Worm (Caenorhabditis elegans) whole organism, dauer: ENCODE data around the gene eef-1G.

Experiments used
- unc-62 ChIP-seq: sonication (generic microtip); optimal IDR thresholded peaks from 2 replicates; lab custom pipeline; 2017; ENCODE audit warnings: missing biosample characterization, missing genetic modification reagents, missing genetic modification characterization

The eef-1G gene

DNA sequence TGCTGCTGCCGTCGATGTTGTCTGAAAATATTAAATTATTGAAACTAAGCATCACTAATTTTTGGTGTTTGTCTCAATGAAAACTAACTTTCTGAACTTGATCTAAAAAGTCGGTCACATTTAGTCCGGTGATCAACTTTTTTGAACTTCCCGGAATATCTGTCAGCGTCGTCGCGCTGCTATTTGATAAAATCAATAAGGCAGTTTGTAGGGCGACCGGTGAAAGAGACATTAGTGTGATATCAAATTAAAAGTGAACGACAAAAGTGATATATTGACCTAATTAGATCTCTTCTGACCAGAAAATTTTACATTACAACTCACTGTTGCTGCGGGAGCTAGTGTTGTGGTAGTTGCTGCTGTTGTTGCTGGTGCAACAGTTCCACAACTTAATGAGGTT lies 5.4 kb downstream of the eef-1G start:
- TF ChIP-seq unc-62, result no peak

ce11 chrV:10975091-10975490 lies 9.6 kb downstream of the eef-1G start:
- TF ChIP-seq unc-62, result no peak

DNA sequence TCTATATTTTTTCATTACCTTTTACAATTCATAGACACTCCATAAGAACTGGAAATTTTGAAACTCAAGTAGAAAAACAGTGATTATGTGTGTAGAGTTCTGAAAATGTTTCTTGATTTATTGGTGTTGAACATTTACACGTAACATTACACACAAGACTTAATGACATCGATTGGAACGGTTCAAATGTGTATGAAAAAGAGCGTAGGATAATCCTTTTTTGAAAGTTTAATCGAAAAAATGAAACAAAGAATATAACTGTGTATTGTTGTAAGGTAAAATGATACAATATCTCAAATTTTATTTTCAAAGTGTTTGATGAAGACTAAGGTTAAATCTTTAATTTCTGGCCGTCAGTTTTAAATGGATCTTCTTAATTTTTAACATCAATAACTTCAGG lies 15.6 kb downstream of the eef-1G start, which contains the start of gene fig-1:
Gene fig-1 (minus strand): TSS at position 101 of the 400 bp plus-strand sequence.
- TF ChIP-seq unc-62, result no peak

ce11 chrV:10991789-10992188 lies 26.3 kb downstream of the eef-1G start, which contains the start of gene frpr-9:
Gene frpr-9, plus strand, starts transcription at chrV:10992089.
- TF ChIP-seq unc-62, result no peak

DNA sequence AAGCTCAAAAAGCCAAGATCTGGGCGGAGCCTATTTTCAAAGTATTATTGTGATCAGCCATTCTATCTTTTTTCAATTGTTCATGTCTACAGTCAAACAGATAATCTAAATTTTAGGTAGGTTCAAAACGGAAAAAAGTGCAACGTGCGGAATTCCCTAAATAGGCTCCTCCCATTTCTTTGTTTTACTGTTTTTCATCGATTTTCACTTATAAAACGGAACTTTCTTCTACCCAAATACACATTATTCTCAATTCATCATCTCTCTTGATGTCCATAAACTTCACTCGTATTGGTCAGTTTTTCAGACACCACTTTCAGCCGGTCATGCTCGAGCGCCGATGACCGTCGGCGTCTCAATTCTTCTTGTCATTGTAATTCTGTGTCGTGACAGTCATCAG lies 33.3 kb downstream of the eef-1G start, which contains the start of gene F53B7.7:
Gene F53B7.7 (plus strand): TSS at position 301 of the 400 bp plus-strand sequence.
- no peak for TF ChIP-seq unc-62

- TF ChIP-seq unc-62, result no peak
Measured at ce11 chrV:11000650-11001049, 35.1 kb downstream of the eef-1G start, which contains the start of gene isy-1. Gene isy-1, minus strand, starts transcription at chrV:11000699.

DNA sequence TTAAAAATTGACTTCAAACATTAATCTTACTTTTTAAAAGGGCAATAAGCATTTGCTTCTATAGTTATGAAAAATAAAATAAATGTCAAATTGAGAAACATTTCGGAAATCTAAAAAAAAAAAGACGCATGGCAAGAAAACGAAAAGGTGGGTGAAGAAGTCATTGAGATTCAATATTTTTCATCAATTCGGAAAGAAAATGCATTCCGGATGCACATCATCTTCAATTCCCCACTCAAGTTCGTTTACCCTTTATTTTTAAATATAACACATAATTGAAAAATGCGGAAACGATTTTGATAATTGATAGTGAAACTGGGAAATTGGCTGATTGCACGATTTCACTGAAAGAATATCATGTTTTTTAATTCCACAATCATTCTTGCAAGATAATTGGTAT lies 36.9 kb downstream of the eef-1G start, which contains the start of gene F53B7.4:
Gene F53B7.4 (minus strand): TSS at position 101 of the 400 bp plus-strand sequence.
- TF ChIP-seq unc-62, result no peak

- no peak for TF ChIP-seq unc-62
Measured at ce11 chrV:11004094-11004493, 38.6 kb downstream of the eef-1G start.

DNA sequence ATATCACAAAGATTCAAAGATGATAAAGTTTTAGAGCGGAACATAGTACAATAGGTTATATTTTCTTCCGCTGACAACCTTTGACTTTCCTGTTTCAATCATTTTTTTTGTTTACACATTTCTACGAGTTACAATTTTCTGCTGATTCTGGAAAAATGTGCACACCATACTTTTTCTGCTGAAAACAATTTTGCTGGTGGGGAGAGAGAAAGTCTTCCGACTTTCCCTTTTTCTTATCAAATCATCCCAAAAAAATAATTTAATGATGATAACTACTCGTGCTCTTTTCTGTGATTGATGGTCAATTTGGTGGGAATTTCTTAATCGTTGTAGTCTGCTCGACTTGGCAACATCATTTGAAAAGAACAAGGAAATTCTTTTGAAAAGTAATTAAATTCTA lies 42.1 kb downstream of the eef-1G start:
- no peak for TF ChIP-seq unc-62

ce11 chrV:11009124-11009524 lies 43.6 kb downstream of the eef-1G start:
- TF ChIP-seq unc-62, result no peak

- no peak for TF ChIP-seq unc-62
Measured at ce11 chrV:11010768-11011167, 45.2 kb downstream of the eef-1G start.

ce11 chrV:11011807-11012206 lies 46.3 kb downstream of the eef-1G start:
- TF ChIP-seq unc-62, result no peak

- no peak for TF ChIP-seq unc-62
Measured at ce11 chrV:11012419-11012818, 46.9 kb downstream of the eef-1G start, which contains the start of gene C13G3.1. Gene C13G3.1, minus strand, starts transcription at chrV:11012465.

DNA sequence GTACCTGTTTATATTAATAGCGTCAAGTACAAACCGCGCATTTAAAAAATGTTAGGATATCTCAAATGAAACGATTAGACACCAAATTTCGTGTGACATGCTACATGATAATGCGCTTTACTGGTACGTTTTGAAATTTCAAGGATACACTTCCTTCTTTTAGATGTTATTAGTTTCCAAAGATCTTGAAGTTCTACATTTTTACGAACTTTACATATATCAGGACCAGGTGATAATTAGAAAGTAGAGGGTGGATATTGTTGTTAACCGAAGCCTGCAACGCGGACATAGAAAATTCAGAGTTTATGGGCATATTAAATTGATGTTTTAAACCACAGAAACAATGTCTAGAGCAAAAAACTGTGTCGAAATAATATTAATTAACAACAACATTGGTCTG lies 47.7 kb downstream of the eef-1G start:
- no peak for TF ChIP-seq unc-62

DNA sequence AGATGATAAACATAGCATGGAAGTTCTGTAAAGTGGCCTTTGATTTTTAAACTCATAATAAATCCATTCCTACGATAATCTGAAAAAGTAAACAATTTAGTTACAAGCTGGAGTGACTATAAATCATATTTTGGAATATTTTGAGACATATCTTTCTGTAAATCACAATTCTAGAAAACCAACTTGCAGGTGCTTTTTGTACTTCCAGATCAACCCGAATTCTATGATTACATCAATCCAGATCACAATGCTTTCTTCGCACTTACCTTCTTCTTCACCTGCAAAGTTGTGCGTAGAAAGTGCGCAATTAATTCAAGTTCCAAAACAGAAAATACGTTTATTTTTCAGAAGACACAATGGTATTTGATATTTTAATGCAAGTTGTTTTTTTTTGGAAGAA lies 49.2 kb downstream of the eef-1G start:
- no peak for TF ChIP-seq unc-62

DNA sequence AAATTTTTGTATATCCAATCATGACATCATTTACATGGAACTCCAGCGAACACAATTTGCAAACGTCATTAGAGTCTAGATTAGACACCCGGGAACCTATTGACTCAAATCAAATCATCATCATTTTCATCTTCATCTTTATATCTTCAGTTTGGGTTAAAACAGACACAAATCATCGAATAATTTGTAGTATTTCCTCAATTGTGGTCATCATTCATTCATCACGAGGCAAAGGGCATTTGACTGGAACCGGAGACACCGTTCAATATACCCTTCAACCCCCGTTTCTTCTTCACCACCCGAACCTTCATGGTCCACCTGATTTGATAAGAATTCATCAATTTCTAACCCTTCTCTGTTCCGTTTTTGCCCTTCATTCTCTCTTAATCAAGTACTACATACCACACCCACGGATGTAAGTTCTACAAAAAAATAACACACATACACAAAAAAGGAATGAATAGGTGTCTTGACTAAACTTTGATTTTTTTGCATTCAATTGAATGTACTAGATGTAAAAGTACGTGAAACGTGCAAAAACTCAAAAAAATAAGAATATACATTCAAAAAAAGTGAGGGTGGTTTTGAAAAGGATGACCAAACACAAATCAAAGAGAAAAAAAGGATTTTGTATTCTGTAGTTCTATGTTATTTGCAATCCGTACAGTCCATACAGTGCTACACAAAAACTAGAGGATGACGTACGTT lies 51.5 kb downstream of the eef-1G start:
- no peak for TF ChIP-seq unc-62
